Fruit fly (Drosophila melanogaster): ENCODE data around the gene vkg.

- TF ChIP-seq CTCF (optimal IDR thresholded peaks at IDR 0.05) = no peak
- no peak for TF ChIP-seq CG8478 (optimal IDR thresholded peaks at IDR 0.05)
Observed at dm6 chr2L:5044361-5044891, 16.4 kb upstream of the vkg start, which contains the start of gene CG31650.

Measured in S2 (cell line).